Fruit fly (Drosophila melanogaster): Measurements from ENCODE around the gene CG43059.

CG43059 gene

dm6 chr3L:8295227-8295626, 23.5 kb downstream of the CG43059 start, which contains the start of gene CG7201:
Gene CG7201 (minus strand): TSS chr3L:8295327.
- TF ChIP-seq Sox14 (GFP tag; optimal IDR thresholded peaks at IDR 0.05), result no peak
- TF ChIP-seq ss (GFP tag; optimal IDR thresholded peaks at IDR 0.05), result no peak
- no peak for TF ChIP-seq Met (GFP tag; optimal IDR thresholded peaks at IDR 0.05)
- no peak for TF ChIP-seq CG16779 (tag; optimal IDR thresholded peaks at IDR 0.05)
- peak; percentile 25 for TF ChIP-seq Eip78C (GFP tag)
- no peak for TF ChIP-seq CG6163 (GFP tag; IDR thresholded peaks at IDR 0.05)

dm6 chr3L:8289336-8290258, 29.2 kb downstream of the CG43059 start, which contains the start of gene cert:
Gene cert (minus strand): TSS chr3L:8289870.
- TF ChIP-seq CG7368 (GFP tag; optimal IDR thresholded peaks at IDR 0.05) (peak; percentile 40), dac (GFP tag; optimal IDR thresholded peaks at IDR 0.05) (no peak), CG3032 (tag; optimal IDR thresholded peaks at IDR 0.05) (peak; percentile 13), Blimp-1 (GFP tag; optimal IDR thresholded peaks at IDR 0.05) (peak; percentile 24), vri (GFP tag; optimal IDR thresholded peaks at IDR 0.05) (peak; percentile 88), acj6 (GFP tag; optimal IDR thresholded peaks at IDR 0.05) (no peak), achi (GFP tag; optimal IDR thresholded peaks at IDR 0.05) (peak; percentile 68), Sox102F (GFP tag; optimal IDR thresholded peaks at IDR 0.05) (peak; percentile 40), CG11762 (GFP tag; optimal IDR thresholded peaks at IDR 0.05; ENCODE audit: insufficient read depth) (no peak), CG1621 (tag; optimal IDR thresholded peaks at IDR 0.05) (peak; percentile 27), CG11902 (GFP tag; optimal IDR thresholded peaks at IDR 0.05) (no peak), topi (GFP tag; optimal IDR thresholded peaks at IDR 0.05) (no peak), Sox14 (GFP tag; optimal IDR thresholded peaks at IDR 0.05) (peak; percentile 59), CG9139 (GFP tag; optimal IDR thresholded peaks at IDR 0.05) (no peak), CG8119 (GFP tag; IDR thresholded peaks at IDR 0.05) (no peak), CG6792 (GFP tag; optimal IDR thresholded peaks at IDR 0.05) (peak; percentile 32), Ets21C (GFP tag; optimal IDR thresholded peaks at IDR 0.05) (peak; percentile 31), CG32006 (GFP tag; optimal IDR thresholded peaks at IDR 0.05) (peak; percentile 5), esn (GFP tag; optimal IDR thresholded peaks at IDR 0.05) (peak; percentile 53), spab (GFP tag; optimal IDR thresholded peaks at IDR 0.05) (no peak), CG34406 (GFP tag; optimal IDR thresholded peaks at IDR 0.05) (peak; percentile 36), CG10669 (GFP tag; optimal IDR thresholded peaks at IDR 0.05) (no peak), dsx (GFP tag; optimal IDR thresholded peaks at IDR 0.05; ENCODE audit: poor library complexity, severe bottlenecking) (no peak), Hr39 (GFP tag; optimal IDR thresholded peaks at IDR 0.05) (peak; percentile 25), CG6854 (GFP tag; optimal IDR thresholded peaks at IDR 0.05) (peak; percentile 55), ss (GFP tag; optimal IDR thresholded peaks at IDR 0.05) (peak in 1 of 2 experiments; percentile 49), eg (GFP tag; IDR thresholded peaks at IDR 0.05) (no peak), Ets96B (tag; optimal IDR thresholded peaks at IDR 0.05) (no peak), lz (GFP tag; optimal IDR thresholded peaks at IDR 0.05) (peak; percentile 10), CG10631 (GFP tag; optimal IDR thresholded peaks at IDR 0.05) (peak; percentile 30), fd59A (GFP tag; optimal IDR thresholded peaks at IDR 0.05) (no peak), Hr4 (GFP tag; optimal IDR thresholded peaks at IDR 0.05) (no peak), CG3919 (GFP tag; optimal IDR thresholded peaks at IDR 0.05) (peak; percentile 63), salr (GFP tag; optimal IDR thresholded peaks at IDR 0.05) (peak in 1 of 2 experiments; percentile 11), Eip75B (GFP tag; optimal IDR thresholded peaks at IDR 0.05) (peak; percentile 52), CG6808 (GFP tag; optimal IDR thresholded peaks at IDR 0.05) (peak; percentile 3), fkh (GFP tag; optimal IDR thresholded peaks at IDR 0.05) (peak; percentile 86), CG11294 (GFP tag; IDR thresholded peaks at IDR 0.05) (no peak), Smox (GFP tag; optimal IDR thresholded peaks at IDR 0.05) (no peak), cyc (GFP tag; optimal IDR thresholded peaks at IDR 0.05) (peak; percentile 9), pdm3 (GFP tag; optimal IDR thresholded peaks at IDR 0.05) (peak; percentile 37), CG4318 (GFP tag; optimal IDR thresholded peaks at IDR 0.05) (no peak), Sox15 (GFP tag; optimal IDR thresholded peaks at IDR 0.05) (no peak)

All from whole organism, prepupa.